Worm (Caenorhabditis elegans): ENCODE results near the gene ifd-2.

The ifd-2 gene

DNA sequence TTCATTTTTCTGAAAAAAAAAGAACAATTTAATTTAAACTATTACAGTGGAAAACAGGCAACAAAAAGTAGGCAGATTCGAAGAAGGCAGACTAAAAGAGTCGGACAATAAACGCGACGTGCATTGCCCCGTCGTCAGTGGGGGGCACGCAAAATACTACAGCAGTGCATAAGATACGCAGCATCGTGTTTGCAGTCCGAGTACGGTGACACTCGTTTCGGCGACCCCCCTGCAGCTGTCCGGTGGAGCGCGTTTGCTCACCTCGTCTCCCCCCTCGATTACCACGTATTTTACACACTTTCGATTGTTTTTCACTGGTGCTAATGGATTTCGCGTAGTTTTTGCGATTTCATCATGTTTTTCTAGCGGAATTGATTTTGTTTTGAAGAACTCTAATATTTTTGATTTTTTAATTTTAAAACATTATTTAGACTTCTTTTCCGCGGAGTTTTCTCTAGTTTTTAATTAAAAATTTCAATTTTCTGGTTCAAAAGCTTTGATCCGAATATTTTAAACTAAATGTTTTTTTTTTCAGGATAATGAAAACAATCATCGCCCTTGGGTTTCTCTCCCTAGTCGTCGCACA, 47.6 kb downstream of the ifd-2 start, which contains the start of the genes trap-2 and ile-2 (continued):
- peak; percentile 79 for TF ChIP-seq ztf-18 (tag; optimal IDR thresholded peaks at IDR 0.05)
- TF ChIP-seq mel-28 (tag; optimal IDR thresholded peaks at IDR 0.05; ENCODE audit: borderline replicate concordance) = no peak
- peak; percentile 56 for TF ChIP-seq chd-7 (tag; optimal IDR thresholded peaks at IDR 0.05)
- TF ChIP-seq mxl-1 (tag; optimal IDR thresholded peaks at IDR 0.05) = no peak
- 0 out of 2 replicates have a peak, but pooled peaks have one; percentile 81 for TF ChIP-seq F37B4.10 (GFP tag; IDR thresholded peaks at IDR 0.05)
- TF ChIP-seq F55B11.4 (tag; optimal IDR thresholded peaks at IDR 0.05; ENCODE audit: borderline replicate concordance, insufficient read depth) = no peak
- no peak for TF ChIP-seq snpc-3.4 (tag; optimal IDR thresholded peaks at IDR 0.05)
- peak; percentile 79 for TF ChIP-seq madf-10 (tag; optimal IDR thresholded peaks at IDR 0.05)
- TF ChIP-seq lag-1 (GFP tag; IDR thresholded peaks at IDR 0.05) = no peak
- TF ChIP-seq nfya-1 (tag; optimal IDR thresholded peaks at IDR 0.05; ENCODE audit: borderline replicate concordance, insufficient read depth) = no peak
- TF ChIP-seq F57C9.4 (tag; optimal IDR thresholded peaks at IDR 0.05) = no peak
- TF ChIP-seq attf-5 (GFP tag; optimal IDR thresholded peaks at IDR 0.05) = peak; percentile 94
- TF ChIP-seq sptf-2 (GFP tag; optimal IDR thresholded peaks at IDR 0.05) = peak; percentile 71
- no peak for TF ChIP-seq Y95B8A.8 (GFP tag; IDR thresholded peaks at IDR 0.05)
- no peak for TF ChIP-seq T07F8.4 (tag; optimal IDR thresholded peaks at IDR 0.05)
- TF ChIP-seq aptf-3 (GFP tag; IDR thresholded peaks at IDR 0.05) = no peak
- no peak for TF ChIP-seq efl-1 (GFP tag; optimal IDR thresholded peaks at IDR 0.05)
- TF ChIP-seq cebp-1 (GFP tag; IDR thresholded peaks at IDR 0.05) = peak; percentile 64
- TF ChIP-seq cebp-1 (tag; optimal IDR thresholded peaks at IDR 0.05) = peak; percentile 89
- no peak for TF ChIP-seq sea-2 (GFP tag; IDR thresholded peaks at IDR 0.05)
- 0 out of 2 replicates have a peak, but pooled peaks have one; percentile 46 for TF ChIP-seq egl-44 (GFP tag; IDR thresholded peaks at IDR 0.05)
- no peak for TF ChIP-seq madf-6 (GFP tag; IDR thresholded peaks at IDR 0.05)
- TF ChIP-seq die-1 (tag; optimal IDR thresholded peaks at IDR 0.05) = peak; percentile 10
- peak; percentile 83; the same call in 1 of the 2 replicates for TF ChIP-seq Y56A3A.18 (GFP tag; IDR thresholded peaks at IDR 0.05)
- peak; percentile 95 for TF ChIP-seq nhr-90 (tag; optimal IDR thresholded peaks at IDR 0.05)
- peak; percentile 29 for TF ChIP-seq F57A8.1 (GFP tag; optimal IDR thresholded peaks at IDR 0.05)
- TF ChIP-seq lin-35 (GFP tag; optimal IDR thresholded peaks at IDR 0.05) = peak in 1 of 3 experiments; percentile 15
- peak; percentile 40; the same call in 1 of the 2 replicates for TF ChIP-seq K11D2.4 (GFP tag; IDR thresholded peaks at IDR 0.05)
- TF ChIP-seq ama-1 (optimal IDR thresholded peaks at IDR 0.05) = no peak
- TF ChIP-seq ama-1 (GFP tag; optimal IDR thresholded peaks at IDR 0.05) = no peak
- TF ChIP-seq ceh-40 (GFP tag; IDR thresholded peaks at IDR 0.05) = no peak
- no peak for TF ChIP-seq dpl-1 (GFP tag; optimal IDR thresholded peaks at IDR 0.05)
- TF ChIP-seq unc-130 (GFP tag; optimal IDR thresholded peaks at IDR 0.05) = no peak
- TF ChIP-seq lsl-1 (GFP tag; optimal IDR thresholded peaks at IDR 0.05) = peak; percentile 63
- TF ChIP-seq cebp-2 (GFP tag; IDR thresholded peaks at IDR 0.05) = no peak
- peak; percentile 66 for TF ChIP-seq tbp1 (GFP tag; optimal IDR thresholded peaks at IDR 0.05)
- TF ChIP-seq pha-4 (tag; optimal IDR thresholded peaks at IDR 0.05) = no peak
- no peak for TF ChIP-seq attf-6 (GFP tag; IDR thresholded peaks at IDR 0.05)
- no peak for TF ChIP-seq F49E8.2 (tag; optimal IDR thresholded peaks at IDR 0.05; ENCODE audit: insufficient read depth)
- TF ChIP-seq rcor-1 (GFP tag; IDR thresholded peaks at IDR 0.05) = peak; percentile 59
- TF ChIP-seq ceh-27 (GFP tag; optimal IDR thresholded peaks at IDR 0.05) = peak; percentile 91
- TF ChIP-seq ztf-26 (tag; optimal IDR thresholded peaks at IDR 0.05) = peak; percentile 79
- TF ChIP-seq athp-1 (tag; optimal IDR thresholded peaks at IDR 0.05) = peak; percentile 8
- no peak for TF ChIP-seq ccch-3 (GFP tag; optimal IDR thresholded peaks at IDR 0.05)
- TF ChIP-seq let-607 (tag; optimal IDR thresholded peaks at IDR 0.05) = peak; percentile 100
- no peak for TF ChIP-seq fkh-3 (tag; optimal IDR thresholded peaks at IDR 0.05)
- TF ChIP-seq sdz-38 (tag; optimal IDR thresholded peaks at IDR 0.05) = no peak
- no peak for TF ChIP-seq mes-4 (tag; optimal IDR thresholded peaks at IDR 0.05)
- no peak for TF ChIP-seq xnd-1 (tag; optimal IDR thresholded peaks at IDR 0.05)

Measured in whole organism, young adult.